Fruit fly (Drosophila melanogaster) whole organism, pupa: Measurements from ENCODE around the gene CG8064.

ENCODE experiments used
- CG10348 ChIP-seq: fragments of 200-800 bp; sonication (Bioruptor generic); IDR thresholded peaks from 2 replicates; pipeline ENCODE4 v1.3.6; 2022; ENCODE audit warnings: missing biosample characterization, missing genetic modification characterization
- CG12605 ChIP-seq: fragments of 200-800 bp; sonication (Bioruptor generic); IDR thresholded peaks from 2 replicates; pipeline ENCODE4 v1.3.6; 2022; ENCODE audit warnings: missing biosample characterization, missing genetic modification characterization
- CG13204 ChIP-seq: fragments of 200-800 bp; sonication (Bioruptor generic); optimal IDR thresholded peaks from 2 replicates; lab custom pipeline; 2018; ENCODE audit warnings: missing biosample characterization, mild to moderate bottlenecking, missing genetic modification characterization, moderate library complexity
- CG15710 ChIP-seq: fragments of 200-800 bp; sonication (Bioruptor generic); optimal IDR thresholded peaks from 2 replicates; lab custom pipeline; 2018; ENCODE audit warnings: missing biosample characterization, mild to moderate bottlenecking, missing genetic modification characterization, moderate library complexity
- CG17806 ChIP-seq: fragments of 200-800 bp; sonication (Bioruptor generic); optimal IDR thresholded peaks from 2 replicates; lab custom pipeline; 2018; ENCODE audit warnings: missing biosample characterization, mild to moderate bottlenecking, missing genetic modification characterization, moderate library complexity
- CG32121 ChIP-seq: fragments of 200-800 bp; sonication (Bioruptor generic); IDR thresholded peaks from 2 replicates; pipeline ENCODE4 v1.3.6; 2022; ENCODE audit warnings: missing biosample characterization, missing genetic modification characterization
- CG34367 ChIP-seq: fragments of 200-800 bp; sonication (Bioruptor generic); optimal IDR thresholded peaks from 2 replicates; lab custom pipeline; 2018; ENCODE audit warnings: missing biosample characterization, mild to moderate bottlenecking, missing genetic modification characterization
- CG4496 ChIP-seq: fragments of 200-800 bp; sonication (Bioruptor generic); IDR thresholded peaks from 3 replicates; pipeline ENCODE4 v1.3.6; 2022; ENCODE audit warnings: missing biosample characterization, missing genetic modification characterization
- CG8159 ChIP-seq: fragments of 200-800 bp; sonication (Bioruptor generic); optimal IDR thresholded peaks from 3 replicates; lab custom pipeline; 2018; ENCODE audit warnings: missing biosample characterization, mild to moderate bottlenecking, missing genetic modification characterization, moderate library complexity
- CG8301 ChIP-seq: fragments of 200-800 bp; sonication (Bioruptor generic); optimal IDR thresholded peaks from 2 replicates; lab custom pipeline; 2018; ENCODE audit warnings: missing biosample characterization, mild to moderate bottlenecking, missing genetic modification characterization
- CG9948 ChIP-seq: fragments of 200-800 bp; sonication (Bioruptor generic); optimal IDR thresholded peaks from 2 replicates; lab custom pipeline; 2018; ENCODE audit warnings: missing biosample characterization, mild to moderate bottlenecking, missing genetic modification characterization, moderate library complexity
- D1 ChIP-seq: fragments of 200-800 bp; sonication (Bioruptor generic); optimal IDR thresholded peaks from 2 replicates; lab custom pipeline; 2018; ENCODE audit warnings: missing biosample characterization, mild to moderate bottlenecking, missing genetic modification characterization, moderate library complexity
- EcR ChIP-seq: fragments of 200-800 bp; sonication (Bioruptor generic); optimal IDR thresholded peaks from 3 replicates; lab custom pipeline; 2019; ENCODE audit warnings: missing biosample characterization, missing genetic modification characterization, mild to moderate bottlenecking, moderate library complexity, missing genetic modification reagents
- Ets98B ChIP-seq: fragments of 200-800 bp; sonication (Bioruptor generic); IDR thresholded peaks from 2 replicates; pipeline ENCODE4 v1.3.6; 2022; ENCODE audit warnings: missing biosample characterization, missing genetic modification characterization
- Pif1A ChIP-seq: fragments of 200-800 bp; sonication (Bioruptor generic); optimal IDR thresholded peaks from 3 replicates; lab custom pipeline; 2016; ENCODE audit warnings: missing biosample characterization, missing genetic modification characterization
- Pif1B ChIP-seq: fragments of 200-800 bp; sonication (Bioruptor generic); optimal IDR thresholded peaks from 3 replicates; lab custom pipeline; 2016; ENCODE audit warnings: missing biosample characterization, missing genetic modification characterization
- Snoo ChIP-seq: fragments of 200-800 bp; sonication (Bioruptor generic); optimal IDR thresholded peaks from 3 replicates; lab custom pipeline; 2017; ENCODE audit warnings: missing biosample characterization, mild to moderate bottlenecking, missing genetic modification characterization, inconsistent platforms
- fd96Ca ChIP-seq: fragments of 200-800 bp; sonication (Bioruptor generic); IDR thresholded peaks from 3 replicates; pipeline ENCODE4 v1.3.6; 2022; ENCODE audit warnings: missing biosample characterization, missing genetic modification characterization
- gl ChIP-seq: fragments of 200-800 bp; sonication (Bioruptor generic); optimal IDR thresholded peaks from 2 replicates; lab custom pipeline; 2018; ENCODE audit warnings: missing biosample characterization, mild to moderate bottlenecking, missing genetic modification characterization
- rn ChIP-seq: fragments of 200-800 bp; sonication (Bioruptor generic); IDR thresholded peaks from 2 replicates; pipeline ENCODE4 v1.3.6; 2022; ENCODE audit warnings: missing biosample characterization, missing genetic modification characterization

Gene CG8064

DNA sequence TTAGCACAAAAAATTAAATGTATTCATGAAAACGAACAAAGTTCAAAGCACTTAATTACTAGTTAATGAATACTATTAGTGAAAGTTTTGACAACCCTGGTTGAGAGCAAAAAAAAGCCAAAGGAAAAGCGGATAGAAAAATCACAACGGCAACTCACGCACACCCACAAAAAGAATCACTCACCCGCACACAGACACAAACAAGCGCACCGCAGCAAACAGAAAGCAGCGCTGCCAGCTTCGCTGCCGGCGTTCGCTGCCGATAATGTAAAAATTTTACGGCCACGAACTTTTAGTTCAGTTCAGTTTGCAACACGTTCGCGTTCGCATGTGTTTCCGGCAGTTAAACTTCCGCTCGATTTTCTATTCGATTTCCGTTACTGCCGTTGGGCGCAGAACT is 16.0 kb upstream of the CG8064 start, which contains the start of gene CG18599:
TSS of gene CG18599 (plus strand) at position 301 of the 400 bp plus-strand sequence.
- TF ChIP-seq CG13204 (GFP tag; lab: Kevin White, UChicago) (no peak), CG15710 (no peak), CG10348 (GFP tag; lab: Robert Waterston, UW) (no peak), CG32121 (GFP tag; lab: Robert Waterston, UW) (no peak), CG4496 (no peak), CG17806 (no peak), CG12605 (GFP tag; lab: Robert Waterston, UW) (no peak), Ets98B (GFP tag; lab: Robert Waterston, UW) (no peak), CG9948 (tag; lab: Kevin White, UChicago) (no peak)

DNA sequence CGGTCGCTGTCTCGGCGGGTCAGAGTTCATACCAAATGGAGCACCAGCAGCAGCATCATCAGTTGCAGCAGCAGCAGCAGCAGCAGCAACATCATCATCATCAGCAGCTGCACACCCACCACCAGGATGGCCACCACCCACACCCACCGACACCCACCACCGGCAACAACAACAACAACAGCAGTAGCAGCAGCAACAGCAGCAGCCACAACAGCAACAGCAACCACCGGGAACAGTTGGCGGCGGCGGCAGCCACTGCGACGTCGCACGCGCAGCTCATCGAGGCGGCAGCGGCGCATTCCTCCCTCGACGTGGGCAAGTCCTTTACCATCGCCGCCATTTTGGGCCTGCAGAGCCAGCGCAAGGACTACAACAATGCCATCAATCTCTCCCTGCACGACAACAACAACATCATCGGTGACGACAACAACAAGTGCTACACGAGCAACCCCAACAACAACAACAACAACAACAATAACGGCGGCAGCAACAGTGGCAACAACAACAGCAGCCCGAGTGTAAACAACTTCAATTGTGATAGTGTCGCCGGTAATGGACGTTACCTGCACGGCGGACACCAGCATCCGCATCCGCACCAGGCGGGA is 13.6 kb upstream of the CG8064 start:
- TF ChIP-seq CG34367 (no peak), Snoo (no peak), CG12605 (GFP tag; lab: Robert Waterston, UW) (no peak)

DNA sequence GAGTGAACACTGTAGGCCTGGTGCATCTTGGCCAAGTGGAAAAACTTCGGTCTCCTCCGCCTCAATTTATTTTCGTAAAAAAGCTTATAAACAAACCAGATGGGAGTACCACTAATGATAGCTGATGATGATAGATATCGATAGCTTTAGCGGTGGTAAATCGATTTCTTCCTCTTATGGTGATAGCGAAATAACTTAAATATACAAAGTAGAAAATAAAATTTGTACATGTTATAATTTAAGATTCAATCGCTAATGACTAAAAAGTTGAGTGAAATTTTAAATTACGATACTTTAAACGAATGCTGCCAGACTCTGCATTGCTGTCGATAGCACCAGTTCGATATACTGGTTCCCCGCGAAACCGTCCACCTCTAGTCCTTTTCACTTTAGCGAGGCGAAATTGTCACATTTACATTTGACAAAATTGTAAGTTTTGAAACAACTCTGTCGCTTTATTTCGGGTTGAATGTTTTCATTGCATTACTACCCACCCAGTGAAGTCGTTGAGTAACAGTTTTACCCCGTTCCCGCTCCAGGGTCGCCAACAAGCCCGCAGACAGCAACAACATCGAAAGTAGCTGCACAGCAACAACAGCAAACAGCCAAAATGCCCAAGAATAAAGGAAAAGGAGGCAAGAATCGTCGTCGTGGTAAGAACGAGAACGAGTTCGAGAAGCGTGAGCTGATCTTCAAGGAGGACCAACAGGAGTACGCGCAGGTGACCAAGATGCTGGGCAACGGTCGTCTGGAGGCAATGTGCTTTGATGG is 8.9 kb upstream of the CG8064 start, which contains the start of the genes Vps39 and eIF1A:
TSS of gene Vps39 (minus strand) at position 119 of the 771 bp plus-strand sequence.
TSS of gene eIF1A (plus strand) at position 338 of the 771 bp plus-strand sequence.
- TF ChIP-seq D1 (tag; lab: Kevin White, UChicago), result no peak
- TF ChIP-seq CG17806, result no peak
- TF ChIP-seq fd96Ca (GFP tag; lab: Robert Waterston, UW), result no peak
- no peak for TF ChIP-seq rn (GFP tag; lab: Robert Waterston, UW)
- no peak for TF ChIP-seq Pif1B (GFP tag; lab: Kevin White, UChicago)
- TF ChIP-seq CG10348 (GFP tag; lab: Robert Waterston, UW), result no peak
- TF ChIP-seq Ets98B (GFP tag; lab: Robert Waterston, UW), result no peak
- no peak for TF ChIP-seq EcR (GFP tag; lab: Kevin White, UChicago)
- TF ChIP-seq gl, result no peak
- no peak for TF ChIP-seq CG9948 (tag; lab: Kevin White, UChicago)
- no peak for TF ChIP-seq Pif1A (GFP tag; lab: Kevin White, UChicago)
- no peak for TF ChIP-seq CG34367
- no peak for TF ChIP-seq CG32121 (GFP tag; lab: Robert Waterston, UW)
- no peak for TF ChIP-seq CG13204 (GFP tag; lab: Kevin White, UChicago)

DNA sequence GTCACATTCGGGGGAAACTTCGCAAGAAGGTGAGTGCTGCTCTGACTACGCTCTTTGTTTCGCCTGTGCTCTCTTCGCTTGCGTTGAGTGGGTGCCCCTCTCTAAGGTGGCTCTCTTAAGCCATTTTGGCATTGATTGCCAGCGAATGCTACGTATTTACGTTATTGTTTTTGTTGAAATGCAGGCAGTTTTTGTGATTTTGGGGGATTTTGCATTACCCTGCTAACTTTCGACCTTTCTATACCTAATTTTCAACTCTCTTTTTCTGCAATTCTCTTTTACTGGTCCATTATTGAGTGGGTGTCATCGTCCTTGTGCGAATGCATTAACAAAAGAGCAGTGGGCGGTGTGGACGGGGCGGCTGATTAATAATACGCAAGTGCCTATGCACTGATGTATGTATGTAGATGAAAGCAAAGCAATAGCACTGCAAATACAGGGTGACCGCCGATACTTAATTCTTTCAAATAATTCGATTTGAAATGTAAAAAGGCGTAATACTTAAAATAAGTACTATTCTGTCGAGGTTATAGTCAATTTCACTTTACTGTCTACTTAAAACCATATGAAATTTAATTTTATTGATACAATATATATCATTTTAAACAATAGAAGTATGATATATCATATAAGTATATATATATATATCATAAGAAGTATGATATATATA is 8.2 kb upstream of the CG8064 start:
- TF ChIP-seq CG17806 (peak; percentile 25), EcR (GFP tag; lab: Kevin White, UChicago) (peak; percentile 94), CG10348 (GFP tag; lab: Robert Waterston, UW) (no peak), CG12605 (GFP tag; lab: Robert Waterston, UW) (peak; percentile 67), gl (no peak), CG8159 (tag; lab: Kevin White, UChicago) (no peak), CG32121 (GFP tag; lab: Robert Waterston, UW) (peak; percentile 75), CG15710 (peak; percentile 9), CG4496 (peak; percentile 69), Pif1B (GFP tag; lab: Kevin White, UChicago) (peak; percentile 5), CG34367 (peak; percentile 19), fd96Ca (GFP tag; lab: Robert Waterston, UW) (no peak; the same call in 2 of the 3 replicates), Ets98B (GFP tag; lab: Robert Waterston, UW) (peak; percentile 10; the same call in 1 of the 2 replicates), D1 (tag; lab: Kevin White, UChicago) (no peak)

DNA sequence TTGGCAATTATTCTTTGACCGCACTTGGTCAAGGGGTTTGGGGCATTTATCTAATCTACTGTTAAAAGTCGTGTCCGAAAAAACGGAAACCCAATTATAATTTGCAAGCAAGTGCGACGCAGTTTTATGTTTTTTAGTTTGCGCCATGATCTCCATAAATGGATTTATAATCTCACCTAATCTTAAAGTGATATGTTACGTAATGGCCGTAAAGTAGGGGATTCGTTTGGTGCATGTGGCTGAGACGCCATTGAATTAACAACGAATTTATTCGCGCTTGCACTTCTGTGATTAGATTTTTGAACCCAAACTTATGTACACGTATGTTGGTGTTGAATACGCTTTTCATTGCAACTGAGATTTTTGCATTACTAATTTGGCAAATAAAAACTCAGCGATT is 6.8 kb upstream of the CG8064 start:
- no peak for TF ChIP-seq CG8301 (tag; lab: Kevin White, UChicago)
- TF ChIP-seq Pif1B (GFP tag; lab: Kevin White, UChicago), result no peak
- no peak for TF ChIP-seq gl
- TF ChIP-seq CG8159 (tag; lab: Kevin White, UChicago), result no peak
- TF ChIP-seq CG13204 (GFP tag; lab: Kevin White, UChicago), result no peak
- TF ChIP-seq Snoo, result no peak
- TF ChIP-seq Ets98B (GFP tag; lab: Robert Waterston, UW), result no peak
- no peak for TF ChIP-seq fd96Ca (GFP tag; lab: Robert Waterston, UW)
- TF ChIP-seq EcR (GFP tag; lab: Kevin White, UChicago), result no peak
- no peak for TF ChIP-seq D1 (tag; lab: Kevin White, UChicago)

DNA sequence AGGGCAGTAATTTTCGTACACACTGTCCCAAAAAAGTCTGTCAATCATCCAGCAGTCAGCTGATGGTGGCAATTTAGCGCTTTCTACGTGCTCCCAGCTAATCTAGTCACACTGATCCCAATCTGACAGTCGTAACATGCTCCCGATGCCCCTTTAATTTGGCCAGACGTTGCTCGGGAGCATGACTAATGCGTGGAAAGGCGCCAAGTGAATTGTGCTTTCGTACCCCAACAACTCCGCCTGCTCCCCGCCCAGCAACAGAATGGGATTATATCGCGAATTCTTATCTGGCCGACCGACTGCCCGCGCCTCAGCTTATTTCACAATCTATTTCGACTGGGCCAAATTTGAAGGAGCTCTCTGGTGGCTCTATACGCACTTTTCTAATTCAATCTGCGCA is 6.1 kb upstream of the CG8064 start:
- TF ChIP-seq CG10348 (GFP tag; lab: Robert Waterston, UW), result no peak
- TF ChIP-seq CG32121 (GFP tag; lab: Robert Waterston, UW), result 0 out of 2 replicates have a peak, but pooled peaks have one; percentile 33
- no peak for TF ChIP-seq Pif1B (GFP tag; lab: Kevin White, UChicago)
- TF ChIP-seq CG4496, result no peak
- TF ChIP-seq CG13204 (GFP tag; lab: Kevin White, UChicago), result no peak
- no peak for TF ChIP-seq D1 (tag; lab: Kevin White, UChicago)
- TF ChIP-seq CG15710, result no peak
- TF ChIP-seq CG8301 (tag; lab: Kevin White, UChicago), result no peak
